Worm (Caenorhabditis elegans) whole organism, young adult: Measurements from ENCODE around the gene fbxb-24.

Experiments used
- C17E4.6 ChIP-seq: fragments of 200-800 bp; sonication (Bioruptor generic); IDR thresholded peaks from 2 replicates; pipeline ENCODE4 v1.3.6; 2022; ENCODE audit warnings: missing genetic modification reagents, missing genetic modification characterization, missing compliant biosample characterization
- F22D6.2 ChIP-seq: sonication (generic microtip); optimal IDR thresholded peaks from 2 replicates; lab custom pipeline; 2016; ENCODE audit warnings: mild to moderate bottlenecking, missing genetic modification characterization, missing compliant biosample characterization
- F33H1.4 ChIP-seq: fragments of 200-800 bp; sonication (Bioruptor generic); IDR thresholded peaks from 2 replicates; pipeline ENCODE4 v1.3.6; 2022; ENCODE audit warnings: missing genetic modification reagents, missing genetic modification characterization, missing compliant biosample characterization
- F39B2.1 ChIP-seq: fragments of 200-800 bp; sonication (Bioruptor generic); IDR thresholded peaks from 2 replicates; pipeline ENCODE4 v1.3.6; 2022; ENCODE audit warnings: missing genetic modification reagents, missing genetic modification characterization, missing compliant biosample characterization
- F49E8.2 ChIP-seq: sonication (generic microtip); optimal IDR thresholded peaks from 3 replicates; lab custom pipeline; 2017; ENCODE audit warnings: missing genetic modification characterization, mild to moderate bottlenecking, missing compliant biosample characterization, antibody characterized with exemption, moderate library complexity; ENCODE audit not compliant: insufficient read depth
- F52B5.7 ChIP-seq: sonication (generic microtip); optimal IDR thresholded peaks from 2 replicates; lab custom pipeline; 2016; ENCODE audit warnings: mild to moderate bottlenecking, missing genetic modification characterization, missing compliant biosample characterization
- F57C9.4 ChIP-seq: sonication (generic microtip); optimal IDR thresholded peaks from 2 replicates; lab custom pipeline; 2017; ENCODE audit warnings: mild to moderate bottlenecking, missing genetic modification characterization, missing compliant biosample characterization
- Y56A3A.18 ChIP-seq: fragments of 200-800 bp; sonication (Bioruptor generic); IDR thresholded peaks from 2 replicates; pipeline ENCODE4 v1.3.6; 2022; ENCODE audit warnings: missing genetic modification reagents, missing genetic modification characterization, missing compliant biosample characterization
- Y67H2A.10 ChIP-seq: fragments of 200-800 bp; sonication (Bioruptor generic); conservative IDR thresholded peaks from 2 replicates; pipeline ENCODE4 v1.3.6; 2022; ENCODE audit warnings: missing genetic modification reagents, missing genetic modification characterization, missing compliant biosample characterization
- ama-1 ChIP-seq, 3 experiments: fragments of 150-350 bp in 1 of 3; sonication (generic microtip) in 2 of 3; optimal IDR thresholded peaks; 2 replicates each; lab custom pipeline; 2014 to 2018; ENCODE audit warnings: missing biosample characterization in 2 of 3, missing genetic modification characterization in 2 of 3, missing genetic modification reagents in 2 of 3
- aptf-2 ChIP-seq: fragments of 200-800 bp; sonication (Bioruptor generic); conservative IDR thresholded peaks from 2 replicates; pipeline ENCODE4 v1.3.6; 2022; ENCODE audit warnings: missing genetic modification reagents, missing genetic modification characterization, missing compliant biosample characterization
- atf-7 ChIP-seq: sonication (generic microtip); optimal IDR thresholded peaks from 2 replicates; lab custom pipeline; 2017; ENCODE audit warnings: mild to moderate bottlenecking, missing genetic modification characterization, missing compliant biosample characterization
- attf-6 ChIP-seq: fragments of 200-800 bp; sonication (Bioruptor generic); IDR thresholded peaks from 2 replicates; pipeline ENCODE4 v1.3.6; 2022; ENCODE audit warnings: missing genetic modification reagents, missing genetic modification characterization, missing compliant biosample characterization
- bed-2 ChIP-seq: fragments of 200-800 bp; sonication (Bioruptor generic); IDR thresholded peaks from 2 replicates; pipeline ENCODE4 v1.3.6; 2022; ENCODE audit warnings: missing genetic modification reagents, missing genetic modification characterization, missing compliant biosample characterization
- cebp-1 ChIP-seq, 2 experiments: fragments of 200-800 bp in 1 of 2; sonication (Bioruptor generic) in 1 of 2; sonication (generic microtip) in 1 of 2; IDR thresholded peaks in 1 of 2; optimal IDR thresholded peaks in 1 of 2; 2 replicates each; pipeline versions ENCODE4 v1.3.6 to Lab custom; 2017 to 2022; ENCODE audit warnings: missing compliant biosample characterization in 2 of 2, missing genetic modification characterization in 2 of 2, mild to moderate bottlenecking in 1 of 2, missing genetic modification reagents in 1 of 2, moderate library complexity in 1 of 2
- ceh-27 ChIP-seq: fragments of 200-800 bp; sonication (Bioruptor generic); optimal IDR thresholded peaks from 2 replicates; lab custom pipeline; 2018; ENCODE audit warnings: mild to moderate bottlenecking, missing genetic modification characterization, moderate library complexity, missing compliant biosample characterization
- chd-7 ChIP-seq: sonication (generic microtip); optimal IDR thresholded peaks from 2 replicates; lab custom pipeline; 2016; ENCODE audit warnings: mild to moderate bottlenecking, missing genetic modification characterization, moderate library complexity, missing compliant biosample characterization
- dpff-1 ChIP-seq: sonication (generic microtip); optimal IDR thresholded peaks from 2 replicates; lab custom pipeline; 2017; ENCODE audit warnings: mild to moderate bottlenecking, missing genetic modification characterization, missing compliant biosample characterization
- egl-44 ChIP-seq: fragments of 200-800 bp; sonication (Bioruptor generic); IDR thresholded peaks from 2 replicates; pipeline ENCODE4 v1.3.6; 2022; ENCODE audit warnings: missing genetic modification reagents, missing genetic modification characterization, missing compliant biosample characterization
- egrh-3 ChIP-seq: fragments of 200-800 bp; sonication (Bioruptor generic); IDR thresholded peaks from 2 replicates; pipeline ENCODE4 v1.3.6; 2022; ENCODE audit warnings: missing genetic modification reagents, missing genetic modification characterization, missing compliant biosample characterization
- hmg-20 ChIP-seq: fragments of 200-800 bp; sonication (Bioruptor generic); IDR thresholded peaks from 2 replicates; pipeline ENCODE4 v1.3.6; 2022; ENCODE audit warnings: missing genetic modification reagents, missing genetic modification characterization, missing compliant biosample characterization
- lag-1 ChIP-seq: fragments of 200-800 bp; sonication (Bioruptor generic); IDR thresholded peaks from 2 replicates; pipeline ENCODE4 v1.3.6; 2022; ENCODE audit warnings: missing genetic modification reagents, missing genetic modification characterization, missing compliant biosample characterization
- let-607 ChIP-seq, 2 experiments: fragments of 200-800 bp in 1 of 2; sonication (Bioruptor generic) in 1 of 2; sonication (generic microtip) in 1 of 2; optimal IDR thresholded peaks; 2 replicates each; lab custom pipeline; 2016 to 2018; ENCODE audit warnings: mild to moderate bottlenecking in 2 of 2, missing compliant biosample characterization in 2 of 2, missing genetic modification characterization in 2 of 2, moderate library complexity in 2 of 2, missing genotype in 1 of 2
- lsl-1 ChIP-seq: fragments of 200-800 bp; sonication (Bioruptor generic); optimal IDR thresholded peaks from 2 replicates; lab custom pipeline; 2018; ENCODE audit warnings: mild to moderate bottlenecking, missing genetic modification characterization, moderate library complexity, missing compliant biosample characterization
- mcd-1 ChIP-seq: fragments of 200-800 bp; sonication (Bioruptor generic); IDR thresholded peaks from 2 replicates; pipeline ENCODE4 v1.3.6; 2022; ENCODE audit warnings: missing genetic modification reagents, missing genetic modification characterization, missing compliant biosample characterization
- mes-4 ChIP-seq: sonication (generic microtip); optimal IDR thresholded peaks from 2 replicates; lab custom pipeline; 2016; ENCODE audit warnings: missing genotype, missing genetic modification characterization, missing compliant biosample characterization
- mxl-1 ChIP-seq: sonication (generic microtip); optimal IDR thresholded peaks from 2 replicates; lab custom pipeline; 2016; ENCODE audit warnings: missing genetic modification characterization, missing compliant biosample characterization
- nfya-2 ChIP-seq: fragments of 200-800 bp; sonication (Bioruptor generic); IDR thresholded peaks from 2 replicates; pipeline ENCODE4 v1.3.6; 2022; ENCODE audit warnings: missing genetic modification reagents, missing genetic modification characterization, missing compliant biosample characterization
- nfyb-1 ChIP-seq: fragments of 200-800 bp; sonication (Bioruptor generic); IDR thresholded peaks from 2 replicates; pipeline ENCODE4 v1.3.6; 2022; ENCODE audit warnings: missing genetic modification reagents, missing genetic modification characterization, missing compliant biosample characterization
- nhr-120 ChIP-seq: fragments of 200-800 bp; sonication (Bioruptor generic); IDR thresholded peaks from 2 replicates; pipeline ENCODE4 v1.3.6; 2022; ENCODE audit warnings: missing genetic modification characterization, missing compliant biosample characterization
- nhr-179 ChIP-seq: sonication (generic microtip); optimal IDR thresholded peaks from 2 replicates; lab custom pipeline; 2016; ENCODE audit warnings: mild to moderate bottlenecking, missing genetic modification characterization, missing compliant biosample characterization
- nhr-80 ChIP-seq: sonication (generic microtip); optimal IDR thresholded peaks from 2 replicates; lab custom pipeline; 2016; ENCODE audit warnings: missing genetic modification characterization, missing compliant biosample characterization
- repo-1 ChIP-seq: sonication (generic microtip); optimal IDR thresholded peaks from 2 replicates; lab custom pipeline; 2017; ENCODE audit warnings: mild to moderate bottlenecking, missing genetic modification characterization, missing compliant biosample characterization
- sdz-38 ChIP-seq: sonication (generic microtip); optimal IDR thresholded peaks from 2 replicates; lab custom pipeline; 2016; ENCODE audit warnings: missing genotype, missing genetic modification characterization, missing compliant biosample characterization
- snpc-1.3 ChIP-seq: sonication (generic microtip); optimal IDR thresholded peaks from 2 replicates; lab custom pipeline; 2017; ENCODE audit warnings: missing genetic modification characterization, mild to moderate bottlenecking, missing compliant biosample characterization, antibody characterized with exemption, moderate library complexity, missing genotype, missing genetic modification reagents; ENCODE audit not compliant: insufficient read depth
- snpc-3.4 ChIP-seq: sonication (generic microtip); optimal IDR thresholded peaks from 2 replicates; lab custom pipeline; 2017; ENCODE audit warnings: missing genetic modification characterization, mild to moderate bottlenecking, missing compliant biosample characterization, antibody characterized with exemption, moderate library complexity, missing genotype, missing genetic modification reagents
- sptf-2 ChIP-seq: fragments of 200-800 bp; sonication (Bioruptor generic); optimal IDR thresholded peaks from 2 replicates; lab custom pipeline; 2018; ENCODE audit warnings: mild to moderate bottlenecking, missing genetic modification characterization, missing compliant biosample characterization
- tlf-1 ChIP-seq: fragments of 200-800 bp; sonication (Bioruptor generic); optimal IDR thresholded peaks from 2 replicates; lab custom pipeline; 2018; ENCODE audit warnings: mild to moderate bottlenecking, missing genetic modification characterization, missing compliant biosample characterization
- unc-130 ChIP-seq: sonication (generic microtip); optimal IDR thresholded peaks from 2 replicates; lab custom pipeline; 2016; ENCODE audit warnings: missing genetic modification reagents, missing genetic modification characterization, missing compliant biosample characterization
- zfh-2 ChIP-seq: fragments of 200-800 bp; sonication (Bioruptor generic); conservative IDR thresholded peaks from 2 replicates; pipeline ENCODE4 v1.3.6; 2022; ENCODE audit warnings: missing genetic modification reagents, missing genetic modification characterization, missing compliant biosample characterization
- ztf-26 ChIP-seq: sonication (generic microtip); optimal IDR thresholded peaks from 2 replicates; lab custom pipeline; 2017; ENCODE audit warnings: missing genetic modification characterization, missing compliant biosample characterization
- ztf-6 ChIP-seq: fragments of 200-800 bp; sonication (Bioruptor generic); IDR thresholded peaks from 2 replicates; pipeline ENCODE4 v1.3.6; 2022; ENCODE audit warnings: missing genetic modification reagents, missing genetic modification characterization, missing compliant biosample characterization

fbxb-24 gene

ce11 chrIII:11900022-11900421 lies 8.7 kb upstream of the fbxb-24 start (continued):
- TF ChIP-seq snpc-1.3 = no peak
- no peak for TF ChIP-seq Y56A3A.18 (GFP tag; lab: Robert Waterston, UW)

ce11 chrIII:11902782-11903181 lies 6.0 kb upstream of the fbxb-24 start:
- no peak for TF ChIP-seq lsl-1
- TF ChIP-seq sptf-2 (GFP tag; lab: Kevin White, UChicago) = no peak
- TF ChIP-seq mcd-1 = 0 out of 2 replicates have a peak, but pooled peaks have one; percentile 14
- TF ChIP-seq unc-130 (GFP tag; lab: Kevin White, UChicago) = no peak
- peak; percentile 43; the same call in 1 of the 2 replicates for TF ChIP-seq egrh-3 (GFP tag; lab: Robert Waterston, UW)
- peak; percentile 71 for TF ChIP-seq zfh-2 (GFP tag; lab: Robert Waterston, UW)
- TF ChIP-seq atf-7 (tag; lab: Kevin White, UChicago) = no peak
- no peak for TF ChIP-seq chd-7
- TF ChIP-seq Y67H2A.10 (GFP tag; lab: Robert Waterston, UW) = no peak
- TF ChIP-seq, all 124 proteins: peak for 3

ce11 chrIII:11907177-11907576 lies 1.6 kb upstream of the fbxb-24 start, which contains the start of gene sdz-33:
TSS of gene sdz-33 (plus strand) at chrIII:11907477.
- TF ChIP-seq C17E4.6 (GFP tag; lab: Robert Waterston, UW) (no peak), bed-2 (GFP tag; lab: Robert Waterston, UW) (no peak), cebp-1 (GFP tag; IDR thresholded peaks at IDR 0.05; lab: Robert Waterston, UW) (no peak), cebp-1 (tag; optimal IDR thresholded peaks at IDR 0.05; lab: Kevin White, UChicago) (no peak), nhr-80 (tag; lab: Kevin White, UChicago) (no peak), sdz-38 (tag; lab: Kevin White, UChicago) (no peak), F52B5.7 (tag; lab: Kevin White, UChicago) (no peak), tlf-1 (GFP tag; lab: Kevin White, UChicago) (no peak), ztf-26 (tag; lab: Kevin White, UChicago) (no peak), ama-1 (optimal IDR thresholded peaks at IDR 0.05; lab: Kevin White, UChicago) (no peak), ama-1 (GFP tag; optimal IDR thresholded peaks at IDR 0.05; lab: Kevin White, UChicago) (no peak), dpff-1 (tag; lab: Kevin White, UChicago) (no peak), hmg-20 (GFP tag; lab: Robert Waterston, UW) (no peak), repo-1 (tag; lab: Kevin White, UChicago) (no peak), nfyb-1 (GFP tag; lab: Robert Waterston, UW) (no peak), attf-6 (no peak), F49E8.2 (tag; lab: Kevin White, UChicago) (no peak), aptf-2 (GFP tag; lab: Robert Waterston, UW) (no peak), nhr-179 (tag; lab: Kevin White, UChicago) (no peak), F39B2.1 (GFP tag; lab: Robert Waterston, UW) (no peak)
- TF ChIP-seq, all 124 proteins: peak for 0

- TF ChIP-seq let-607 (tag; optimal IDR thresholded peaks at IDR 0.05; lab: Kevin White, UChicago) = no peak
- TF ChIP-seq repo-1 (tag; lab: Kevin White, UChicago) = no peak
- TF ChIP-seq nfya-2 (GFP tag; lab: Robert Waterston, UW) = no peak
These were observed 1.0 kb downstream of the fbxb-24 start, which contains the start of gene faah-4 for ce11 chrIII:11909778-11910177. TSS of gene faah-4 (minus strand) at chrIII:11909878.

- TF ChIP-seq mes-4 (no peak), lag-1 (GFP tag; lab: Robert Waterston, UW) (no peak), F33H1.4 (GFP tag; lab: Robert Waterston, UW) (no peak), nhr-120 (no peak), ceh-27 (GFP tag; lab: Kevin White, UChicago) (no peak), mxl-1 (tag; lab: Kevin White, UChicago) (no peak), snpc-3.4 (tag; lab: Kevin White, UChicago) (no peak), ztf-6 (GFP tag; lab: Robert Waterston, UW) (no peak), nhr-80 (tag; lab: Kevin White, UChicago) (no peak), F57C9.4 (tag; lab: Kevin White, UChicago) (no peak), F22D6.2 (tag; lab: Kevin White, UChicago) (no peak), egl-44 (GFP tag; lab: Robert Waterston, UW) (no peak)
These were observed 5.5 kb downstream of the fbxb-24 start, which contains the start of gene Y56A3A.16 for ce11 chrIII:11914220-11914619. TSS of gene Y56A3A.16 (minus strand) at chrIII:11914320.
